Worm (Caenorhabditis elegans) whole organism, L1 larva: ENCODE results near the gene C36C5.14.

Source experiments
- C16A3.4 ChIP-seq: fragments of 150-350 bp; optimal IDR thresholded peaks from 2 replicates; lab custom pipeline; 2014; ENCODE audit warnings: missing biosample characterization, missing genetic modification characterization
- ama-1 ChIP-seq: fragments of 150-350 bp; optimal IDR thresholded peaks from 2 replicates; lab custom pipeline; 2014
- dsc-1 ChIP-seq: sonication (generic microtip); optimal IDR thresholded peaks from 2 replicates; lab custom pipeline; 2016; ENCODE audit warnings: mild to moderate bottlenecking, missing genetic modification characterization, missing compliant biosample characterization
- ets-5 ChIP-seq: fragments of 200-800 bp; sonication (Bioruptor generic); IDR thresholded peaks from 2 replicates; pipeline ENCODE4 v1.3.6; 2022; ENCODE audit warnings: missing genetic modification characterization, missing compliant biosample characterization
- hlh-17 ChIP-seq: fragments of 200-800 bp; sonication (Bioruptor generic); optimal IDR thresholded peaks from 2 replicates; lab custom pipeline; 2018; ENCODE audit warnings: missing genetic modification characterization, mild to moderate bottlenecking, missing compliant biosample characterization, moderate library complexity, borderline replicate concordance
- lin-35 ChIP-seq, 2 experiments: fragments of 150-350 bp; optimal IDR thresholded peaks; 2 replicates each; lab custom pipeline; 2014; ENCODE audit warnings: missing biosample characterization in 2 of 2, missing genetic modification characterization in 2 of 2, missing genetic modification reagents in 2 of 2
- lsy-2 ChIP-seq, 2 experiments: fragments of 150-350 bp; optimal IDR thresholded peaks; 2 replicates each; lab custom pipeline; 2014; ENCODE audit warnings: missing biosample characterization in 2 of 2, missing genetic modification characterization in 2 of 2
- nhr-76 ChIP-seq: sonication (generic microtip); optimal IDR thresholded peaks from 2 replicates; lab custom pipeline; 2017; ENCODE audit warnings: missing biosample characterization, missing genetic modification characterization
- pqm-1 ChIP-seq: sonication (generic microtip); optimal IDR thresholded peaks from 3 replicates; lab custom pipeline; 2017; ENCODE audit warnings: missing biosample characterization, missing genetic modification characterization
- skn-1 ChIP-seq: fragments of 150-350 bp; optimal IDR thresholded peaks from 2 replicates; lab custom pipeline; 2014; ENCODE audit warnings: missing biosample characterization, missing genetic modification characterization
- zag-1 ChIP-seq: fragments of 150-350 bp; optimal IDR thresholded peaks from 2 replicates; lab custom pipeline; 2014; ENCODE audit warnings: missing biosample characterization, missing genetic modification characterization
- ztf-11 ChIP-seq, 2 experiments: sonication (generic microtip); optimal IDR thresholded peaks; 2 replicates each; lab custom pipeline; 2016 to 2017; ENCODE audit warnings: missing genetic modification characterization in 2 of 2, missing biosample characterization in 1 of 2, missing compliant biosample characterization in 1 of 2

DNA sequence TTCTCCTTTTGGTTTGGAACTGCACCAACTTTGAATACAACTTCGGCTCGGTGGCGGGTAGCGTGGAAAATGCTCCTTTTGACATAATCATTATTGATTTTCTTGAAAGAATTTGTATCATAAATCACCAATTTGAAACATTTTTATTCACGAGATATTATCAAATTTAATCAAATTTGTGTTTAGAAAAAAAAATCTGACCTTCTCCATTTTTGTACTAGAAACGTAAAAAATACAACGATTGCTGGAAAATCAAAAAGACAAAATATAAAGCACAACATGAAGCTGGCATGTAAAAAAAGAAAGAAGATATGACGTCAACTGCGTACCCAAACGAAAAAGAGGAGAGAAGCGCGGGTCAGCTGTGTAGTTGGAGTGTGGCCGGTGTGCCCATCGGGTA, 35.0 kb upstream of the C36C5.14 start, which contains the start of gene K08D9.4:
- TF ChIP-seq zag-1 (no peak), lsy-2 (tag; optimal IDR thresholded peaks at IDR 0.05; lab: Kevin White, UChicago) (no peak), nhr-76 (tag; lab: Kevin White, UChicago) (no peak), hlh-17 (no peak), ama-1 (no peak), ets-5 (no peak), dsc-1 (tag; lab: Kevin White, UChicago) (no peak), C16A3.4 (tag; lab: Kevin White, UChicago) (no peak), skn-1 (no peak), ztf-11 (tag; optimal IDR thresholded peaks at IDR 0.05; lab: Kevin White, UChicago) (no peak), pqm-1 (tag; lab: Kevin White, UChicago) (no peak), lin-35 (GFP tag; optimal IDR thresholded peaks at IDR 0.05; lab: Kevin White, UChicago) (no peak)
